Worm (Caenorhabditis elegans) whole organism, L4 larva: ENCODE measurements around the gene nos-2.

Experiments
- aha-1 ChIP-seq: fragments of 150-350 bp; peaks from one replicate; lab custom pipeline; 2014; ENCODE audit warnings: missing biosample characterization, missing genetic modification characterization
- dmd-6 ChIP-seq: fragments of 200-800 bp; sonication (Bioruptor generic); IDR thresholded peaks from 2 replicates; pipeline ENCODE4 v1.3.6; 2022; ENCODE audit warnings: missing genetic modification reagents, missing genetic modification characterization, missing compliant biosample characterization
- fos-1 ChIP-seq: fragments of 150-350 bp; optimal IDR thresholded peaks from 2 replicates; lab custom pipeline; 2014; ENCODE audit warnings: missing biosample characterization, missing genetic modification characterization
- lin-13 ChIP-seq: fragments of 150-350 bp; optimal IDR thresholded peaks from 2 replicates; lab custom pipeline; 2014; ENCODE audit warnings: missing biosample characterization, missing genetic modification reagents, missing genetic modification characterization
- mes-2 ChIP-seq: sonication (generic microtip); optimal IDR thresholded peaks from 2 replicates; lab custom pipeline; 2016; ENCODE audit warnings: missing genotype, mild to moderate bottlenecking, missing genetic modification characterization, missing compliant biosample characterization; ENCODE audit not compliant: poor library complexity, severe bottlenecking
- nhr-48 ChIP-seq: sonication (generic microtip); optimal IDR thresholded peaks from 2 replicates; lab custom pipeline; 2016; ENCODE audit warnings: mild to moderate bottlenecking, missing genetic modification characterization, missing compliant biosample characterization
- nhr-76 ChIP-seq: fragments of 150-350 bp; optimal IDR thresholded peaks from 2 replicates; lab custom pipeline; 2014; ENCODE audit warnings: missing biosample characterization, missing genetic modification characterization
- unc-130 ChIP-seq: sonication (generic microtip); optimal IDR thresholded peaks from 2 replicates; lab custom pipeline; 2016; ENCODE audit warnings: missing genetic modification reagents, missing genetic modification characterization, missing compliant biosample characterization
- unc-62 ChIP-seq, 3 experiments: fragments of 150-350 bp in 1 of 3; sonication (generic microtip); optimal IDR thresholded peaks in 2 of 3; peaks in 1 of 3; 1 replicate in 1 of 3; 2 replicates in 2 of 3; lab custom pipeline; 2014 to 2017; ENCODE audit warnings: missing biosample characterization in 3 of 3, missing genetic modification characterization in 3 of 3, missing genetic modification reagents in 3 of 3, missing genotype in 1 of 3
- zag-1 ChIP-seq: fragments of 150-350 bp; optimal IDR thresholded peaks from 2 replicates; lab custom pipeline; 2014; ENCODE audit warnings: missing biosample characterization, missing genetic modification characterization
- zfp-3 ChIP-seq: fragments of 200-800 bp; sonication (Bioruptor generic); conservative IDR thresholded peaks from 2 replicates; pipeline ENCODE4 v1.3.6; 2022; ENCODE audit warnings: missing genetic modification reagents, missing genetic modification characterization, missing compliant biosample characterization

- TF ChIP-seq mes-2 (tag; lab: Kevin White, UChicago): no peak
- TF ChIP-seq fos-1 (tag; lab: Kevin White, UChicago): no peak
- TF ChIP-seq nhr-76 (tag; lab: Kevin White, UChicago): no peak
- TF ChIP-seq zfp-3 (GFP tag; lab: Robert Waterston, UW): no peak
- no peak for TF ChIP-seq aha-1 (tag; lab: Kevin White, UChicago)
- no peak for TF ChIP-seq zag-1 (tag; lab: Kevin White, UChicago)
- TF ChIP-seq nhr-48 (tag; lab: Kevin White, UChicago): no peak
- no peak for TF ChIP-seq unc-130 (GFP tag; lab: Kevin White, UChicago)
- TF ChIP-seq unc-62 (GFP tag; optimal IDR thresholded peaks at IDR 0.05 in 1 of 2; lab: Kevin White, UChicago): no peak
- TF ChIP-seq unc-62 (tag; optimal IDR thresholded peaks at IDR 0.05; lab: Kevin White, UChicago): no peak
- no peak for TF ChIP-seq dmd-6 (GFP tag; lab: Robert Waterston, UW)
- no peak for TF ChIP-seq lin-13 (GFP tag; lab: Kevin White, UChicago)
Measured at ce11 chrII:7098578-7098977, 33.2 kb downstream of the nos-2 start, which contains the start of gene mct-5.
